Fruit fly (Drosophila melanogaster) whole organism, adult: ENCODE data around the gene Ppcs.

Experiments
- CG11617 ChIP-seq: fragments of 200-800 bp; sonication (Bioruptor generic); optimal IDR thresholded peaks from 2 replicates; lab custom pipeline; 2017; ENCODE audit warnings: mild to moderate bottlenecking, missing biosample characterization, missing genetic modification reagents, missing genetic modification characterization
- CG12768 ChIP-seq: fragments of 200-800 bp; sonication (Bioruptor generic); optimal IDR thresholded peaks from 2 replicates; lab custom pipeline; 2017; ENCODE audit warnings: missing biosample characterization, missing genetic modification characterization, mild to moderate bottlenecking, moderate library complexity, missing genetic modification reagents
- CG1620 ChIP-seq: fragments of 200-800 bp; sonication (Bioruptor generic); optimal IDR thresholded peaks from 2 replicates; lab custom pipeline; 2016; ENCODE audit warnings: missing biosample characterization, missing genetic modification characterization
- CG5204 ChIP-seq: fragments of 200-800 bp; sonication (Bioruptor generic); optimal IDR thresholded peaks from 2 replicates; lab custom pipeline; 2016; ENCODE audit warnings: missing biosample characterization, missing genetic modification characterization
- CG7045 ChIP-seq: fragments of 200-800 bp; sonication (Bioruptor generic); optimal IDR thresholded peaks from 2 replicates; lab custom pipeline; 2017; ENCODE audit warnings: missing biosample characterization, mild to moderate bottlenecking, missing genetic modification characterization
- CG7101 ChIP-seq: fragments of 200-800 bp; sonication (Bioruptor generic); optimal IDR thresholded peaks from 2 replicates; lab custom pipeline; 2018; ENCODE audit warnings: missing biosample characterization, mild to moderate bottlenecking, missing genetic modification characterization, moderate library complexity
- Clk ChIP-seq: fragments of 200-800 bp; sonication (Bioruptor generic); optimal IDR thresholded peaks from 2 replicates; lab custom pipeline; 2017; ENCODE audit warnings: missing biosample characterization, missing genetic modification characterization
- Mnt ChIP-seq: fragments of 200-800 bp; sonication (Bioruptor generic); optimal IDR thresholded peaks from 2 replicates; lab custom pipeline; 2016; ENCODE audit warnings: missing biosample characterization, mild to moderate bottlenecking, missing genetic modification characterization
- bab1 ChIP-seq: fragments of 200-800 bp; sonication (Bioruptor generic); optimal IDR thresholded peaks from 3 replicates; lab custom pipeline; 2019; ENCODE audit warnings: missing biosample characterization, mild to moderate bottlenecking, missing genetic modification characterization, moderate library complexity
- cic ChIP-seq: fragments of 200-800 bp; sonication (Bioruptor generic); optimal IDR thresholded peaks from 2 replicates; lab custom pipeline; 2017; ENCODE audit warnings: missing biosample characterization, mild to moderate bottlenecking, missing genetic modification characterization, moderate library complexity
- cnc ChIP-seq, 2 experiments: fragments of >200 bp; optimal IDR thresholded peaks; 2 replicates each; lab custom pipeline; 2017
- kay ChIP-seq: fragments of 200-800 bp; sonication (Bioruptor generic); peaks from one replicate; lab custom pipeline; 2016; ENCODE audit warnings: missing biosample characterization, missing genetic modification characterization, borderline replicate concordance
- ovo ChIP-seq: fragments of 200-800 bp; sonication (Bioruptor generic); optimal IDR thresholded peaks from 2 replicates; lab custom pipeline; 2016; ENCODE audit warnings: missing biosample characterization, missing genetic modification characterization
- pad ChIP-seq: fragments of 200-800 bp; sonication (Bioruptor generic); optimal IDR thresholded peaks from 3 replicates; lab custom pipeline; 2017; ENCODE audit warnings: missing biosample characterization, missing genetic modification characterization, mild to moderate bottlenecking, moderate library complexity, missing genetic modification reagents
- tj ChIP-seq: fragments of 200-800 bp; sonication (Bioruptor generic); optimal IDR thresholded peaks from 3 replicates; lab custom pipeline; 2017; ENCODE audit warnings: missing biosample characterization, mild to moderate bottlenecking, missing genetic modification characterization, moderate library complexity
- toe ChIP-seq: fragments of 200-800 bp; sonication (Bioruptor generic); optimal IDR thresholded peaks from 2 replicates; lab custom pipeline; 2016; ENCODE audit warnings: missing biosample characterization, missing genetic modification characterization

The Ppcs gene

DNA sequence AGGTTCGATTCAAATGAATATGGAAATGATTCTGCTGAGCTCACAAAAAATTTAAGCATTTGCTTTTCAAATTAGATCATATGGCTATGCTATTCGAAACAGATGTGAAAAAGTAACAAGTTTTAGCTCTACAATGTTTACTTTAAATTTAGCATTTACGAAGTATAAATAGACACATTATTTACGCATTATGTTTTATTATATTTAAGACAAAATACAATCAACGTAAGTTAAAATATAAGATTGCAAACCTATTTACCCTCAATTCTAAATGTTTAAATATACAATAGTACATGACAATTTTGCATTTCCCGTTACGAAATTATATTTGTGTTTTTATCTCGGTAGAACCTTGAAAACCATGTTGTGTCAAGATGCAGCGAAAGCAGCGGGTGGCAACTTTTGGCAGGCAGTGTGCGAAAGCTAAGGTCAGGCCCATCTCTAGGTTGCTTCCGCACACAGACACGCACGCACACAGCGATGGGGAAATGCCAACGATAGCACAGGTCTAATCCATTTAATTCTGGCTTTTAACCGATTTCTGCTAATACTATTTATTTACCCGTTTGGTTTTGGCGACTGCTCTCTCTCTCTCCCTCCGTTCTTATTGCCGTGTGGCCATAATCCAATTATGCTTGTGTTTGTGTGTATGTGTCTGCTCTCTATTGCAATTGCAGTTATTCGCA, 54.4 kb downstream of the Ppcs start:
- TF ChIP-seq Mnt (GFP tag; lab: Kevin White, UChicago) (no peak), CG1620 (GFP tag; lab: Kevin White, UChicago) (no peak), CG7045 (GFP tag; lab: Kevin White, UChicago) (no peak), bab1 (GFP tag; lab: Kevin White, UChicago) (no peak), cnc (optimal IDR thresholded peaks at IDR 0.05; lab: Kevin White, UChicago) (no peak), Clk (GFP tag; lab: Kevin White, UChicago) (no peak), CG11617 (no peak), ovo (GFP tag; lab: Kevin White, UChicago) (no peak), pad (GFP tag; lab: Kevin White, UChicago) (peak; percentile 12)

- TF ChIP-seq kay (GFP tag; lab: Kevin White, UChicago) (no peak), pad (GFP tag; lab: Kevin White, UChicago) (peak; percentile 13), tj (peak; percentile 58)
Measured at dm6 chr3R:19092367-19093126, 55.2 kb downstream of the Ppcs start.

DNA sequence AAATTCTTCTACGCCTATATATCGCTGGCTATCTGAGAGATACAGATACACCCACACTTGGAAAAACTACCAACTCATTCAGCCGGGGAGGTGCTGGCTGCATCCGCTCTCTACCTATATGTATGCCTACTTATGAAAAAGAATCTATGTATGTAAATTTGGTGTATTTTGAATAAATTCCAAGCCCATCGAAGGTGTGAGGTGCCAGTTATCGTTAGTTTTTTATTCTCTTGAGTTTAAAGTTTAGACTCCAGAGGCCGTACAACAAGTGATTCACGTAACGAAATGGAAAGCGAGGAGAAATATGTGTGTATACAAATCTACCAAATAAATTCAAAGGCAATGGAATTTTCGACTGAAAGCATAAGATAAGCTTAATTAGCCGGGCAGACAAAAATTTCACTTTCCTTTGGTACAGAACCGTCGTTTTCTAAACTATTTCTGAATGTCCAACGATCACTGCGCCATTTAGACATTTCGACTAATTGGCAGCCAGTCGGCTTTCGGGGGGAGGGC, 55.9 kb downstream of the Ppcs start:
- TF ChIP-seq CG7101 (tag; lab: Kevin White, UChicago) (no peak), CG11617 (peak; percentile 34)

DNA sequence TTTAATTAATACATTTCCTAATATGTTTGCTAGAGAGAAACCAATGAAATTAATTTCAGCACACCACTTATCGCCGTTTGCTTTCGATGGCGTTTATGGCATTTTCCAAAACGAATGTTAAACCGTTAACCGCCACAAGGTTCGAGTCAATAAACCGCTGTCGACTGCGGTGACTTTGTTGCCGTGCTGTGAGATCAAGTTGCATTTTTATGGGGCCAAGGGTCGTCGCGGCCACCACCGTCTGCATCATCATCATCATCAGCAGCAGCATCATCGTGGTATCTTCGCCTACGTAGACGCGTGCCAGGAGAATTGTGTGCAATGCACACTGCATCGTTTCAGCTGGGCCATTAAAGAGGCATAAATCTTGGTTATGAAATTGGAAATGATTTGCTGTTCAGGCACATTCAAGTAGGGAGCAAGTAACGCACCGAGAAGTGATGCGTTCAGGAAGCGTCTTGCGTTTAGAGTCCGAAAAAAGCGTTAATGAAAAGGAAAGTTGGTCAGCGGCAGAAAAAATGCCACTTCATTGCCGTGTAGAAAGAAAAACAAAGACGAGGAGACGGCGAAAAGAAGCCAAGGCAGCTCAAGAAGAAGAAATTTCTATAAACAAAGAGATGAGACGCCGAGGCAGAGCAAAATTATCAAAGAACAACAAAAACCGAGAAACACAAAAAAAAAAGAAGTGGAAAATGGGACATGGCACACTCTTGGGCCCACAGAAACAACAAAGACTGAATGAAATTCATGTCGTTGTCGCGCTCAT, 56.5 kb downstream of the Ppcs start:
- TF ChIP-seq cnc (optimal IDR thresholded peaks at IDR 0.05; lab: Kevin White, UChicago) (no peak), CG12768 (GFP tag; lab: Kevin White, UChicago) (no peak), Clk (GFP tag; lab: Kevin White, UChicago) (no peak), CG7101 (tag; lab: Kevin White, UChicago) (no peak), CG5204 (GFP tag; lab: Kevin White, UChicago) (no peak), toe (GFP tag; lab: Kevin White, UChicago) (no peak), cic (no peak)
